Fruit fly (Drosophila melanogaster) whole organism, embryonic: ENCODE results near the gene mtsh.

Experiments used
- Drgx ChIP-seq: fragments of 200-800 bp; sonication (Bioruptor generic); IDR thresholded peaks from 2 replicates; pipeline ENCODE4 v1.3.6; 2022; ENCODE audit warnings: missing biosample characterization, missing genetic modification characterization
- ci ChIP-seq: fragments of 200-800 bp; sonication (Bioruptor generic); IDR thresholded peaks from 3 replicates; pipeline ENCODE4 v1.3.6; 2022; ENCODE audit warnings: missing biosample characterization, missing genetic modification characterization

- TF ChIP-seq Drgx (GFP tag; lab: Robert Waterston, UW): no peak
- no peak for TF ChIP-seq ci (GFP tag; lab: Robert Waterston, UW)
Observed at dm6 chr2L:8290092-8290424, 29.6 kb downstream of the mtsh start.
